Worm (Caenorhabditis elegans): ENCODE results near the gene cyp-35B3.

DNA sequence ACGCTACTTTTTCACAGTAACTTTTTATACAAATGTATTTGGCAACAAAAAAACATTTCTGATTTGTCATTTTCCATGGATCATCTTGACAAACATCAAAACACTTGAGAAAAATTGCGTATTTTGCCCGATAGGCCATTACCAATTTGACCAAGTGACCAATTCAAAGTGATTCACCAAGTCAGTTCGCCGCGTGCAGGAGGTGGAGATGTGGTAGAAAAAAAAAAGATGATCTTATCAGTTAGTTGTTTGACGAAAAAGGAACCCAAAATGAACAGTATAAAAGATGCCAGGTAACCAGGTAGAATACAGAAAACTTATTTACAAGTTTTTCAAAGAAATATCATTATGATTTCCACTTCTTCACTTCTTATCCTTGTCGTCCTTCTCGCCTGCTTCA lies 43.9 kb downstream of the cyp-35B3 start, which contains the start of gene nlp-27:
- TF ChIP-seq sdz-38 (tag; optimal IDR thresholded peaks at IDR 0.05) = no peak
- no peak for TF ChIP-seq dpff-1 (tag; optimal IDR thresholded peaks at IDR 0.05)
- TF ChIP-seq F33H1.4 (GFP tag; IDR thresholded peaks at IDR 0.05) = no peak
- TF ChIP-seq snpc-4 (GFP tag; optimal IDR thresholded peaks at IDR 0.05) = no peak
- no peak for TF ChIP-seq snpc-4 (tag; optimal IDR thresholded peaks at IDR 0.05)
- no peak for TF ChIP-seq Y53G8AR.9 (GFP tag; conservative IDR thresholded peaks at IDR 0.05)
- TF ChIP-seq sea-2 (GFP tag; IDR thresholded peaks at IDR 0.05) = no peak
